Fruit fly (Drosophila melanogaster) whole organism, embryonic: Measurements from ENCODE around the gene CG34001.

Experiments
- CG17802 ChIP-seq: fragments of 200-800 bp; sonication (Bioruptor generic); optimal IDR thresholded peaks from 2 replicates; lab custom pipeline; 2018; ENCODE audit warnings: missing biosample characterization, mild to moderate bottlenecking, missing genetic modification characterization, moderate library complexity
- CG33213 ChIP-seq: fragments of 200-800 bp; sonication (Bioruptor generic); optimal IDR thresholded peaks from 3 replicates; lab custom pipeline; 2016; ENCODE audit warnings: missing biosample characterization, missing genetic modification characterization
- CG6689 ChIP-seq: fragments of 200-800 bp; sonication (Bioruptor generic); IDR thresholded peaks from 2 replicates; pipeline ENCODE4 v1.3.6; 2022; ENCODE audit warnings: missing biosample characterization, missing genetic modification characterization
- Lpt ChIP-seq: fragments of >200 bp; optimal IDR thresholded peaks from 2 replicates; lab custom pipeline; 2018; ENCODE audit warnings: missing biosample characterization, missing genetic modification characterization
- btn ChIP-seq: fragments of 200-800 bp; sonication (Bioruptor generic); optimal IDR thresholded peaks from 2 replicates; lab custom pipeline; 2016; ENCODE audit warnings: missing biosample characterization, missing genetic modification characterization
- tx ChIP-seq: fragments of 200-800 bp; sonication (Bioruptor generic); optimal IDR thresholded peaks from 2 replicates; lab custom pipeline; 2016; ENCODE audit warnings: missing biosample characterization, missing genetic modification characterization
- vfl ChIP-seq: fragments of 200-800 bp; sonication (Bioruptor generic); optimal IDR thresholded peaks from 2 replicates; lab custom pipeline; 2016; ENCODE audit warnings: missing biosample characterization, missing genetic modification characterization
- zen ChIP-seq: fragments of 200-800 bp; sonication (Bioruptor generic); optimal IDR thresholded peaks from 3 replicates; lab custom pipeline; 2018; ENCODE audit warnings: missing biosample characterization, mild to moderate bottlenecking, missing genetic modification characterization, moderate library complexity

DNA sequence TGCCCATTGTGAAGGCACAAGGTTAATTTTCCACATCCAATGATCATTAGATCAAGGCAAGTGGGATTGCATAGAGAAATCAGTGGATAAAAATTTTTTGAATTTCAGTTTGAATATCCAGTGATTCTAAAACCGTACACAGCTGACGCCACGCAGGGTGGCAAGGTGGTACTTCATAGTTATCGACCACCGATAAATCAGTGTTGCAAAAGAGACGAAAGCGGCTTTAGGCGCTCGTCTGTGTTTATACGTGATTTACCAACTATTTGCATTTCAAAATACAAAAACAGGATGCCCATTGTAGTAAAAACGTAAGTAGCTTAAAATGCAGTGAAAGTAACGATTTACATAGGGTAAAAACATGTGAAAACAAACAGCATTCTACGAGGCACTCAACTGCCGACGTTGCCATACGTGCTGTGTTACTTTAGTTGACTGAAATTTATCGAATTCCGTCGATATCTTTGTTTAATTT, at the start of gene CG34001, which contains the start of the genes CG42535 and hay:
- TF ChIP-seq CG17802 (tag; lab: Kevin White, UChicago) (no peak), CG6689 (GFP tag; lab: Robert Waterston, UW) (no peak), btn (GFP tag; lab: Kevin White, UChicago) (no peak), vfl (GFP tag; lab: Kevin White, UChicago) (no peak), Lpt (no peak), zen (tag; lab: Kevin White, UChicago) (peak; percentile 13), tx (GFP tag; lab: Kevin White, UChicago) (no peak), CG33213 (GFP tag; lab: Kevin White, UChicago) (no peak)
